Fruit fly (Drosophila melanogaster) whole organism, wandering third instar larva: ENCODE results near the gene unc80.
A peak's percentile ranks its signal among the peaks of the same experiment; 100 is the strongest.

Experiments
- Abd-B ChIP-seq: fragments of >200 bp; optimal IDR thresholded peaks from 2 replicates; lab custom pipeline; 2017; ENCODE audit warnings: missing biosample characterization, missing genetic modification characterization
- CG32264 ChIP-seq: fragments of 200-800 bp; sonication (Bioruptor generic); optimal IDR thresholded peaks from 2 replicates; lab custom pipeline; 2016; ENCODE audit warnings: missing biosample characterization, missing genetic modification characterization
- CG9705 ChIP-seq: fragments of 200-800 bp; sonication (Bioruptor generic); optimal IDR thresholded peaks from 2 replicates; lab custom pipeline; 2018; ENCODE audit warnings: missing biosample characterization, mild to moderate bottlenecking, missing genetic modification characterization
- CrebA ChIP-seq: fragments of 200-800 bp; sonication (Bioruptor generic); optimal IDR thresholded peaks from 2 replicates; lab custom pipeline; 2016; ENCODE audit warnings: missing biosample characterization, mild to moderate bottlenecking, missing genetic modification characterization, borderline replicate concordance
- Dfd ChIP-seq: fragments of >200 bp; optimal IDR thresholded peaks from 2 replicates; lab custom pipeline; 2017; ENCODE audit warnings: missing biosample characterization, missing genetic modification characterization
- Dif ChIP-seq: fragments of 200-275, 200-300 bp; sonication (Bioruptor generic); optimal IDR thresholded peaks from 2 replicates; lab custom pipeline; 2018; ENCODE audit warnings: missing biosample characterization, missing genetic modification characterization; ENCODE audit not compliant: partially characterized antibody
- GATAd ChIP-seq: sonication (Bioruptor generic); optimal IDR thresholded peaks from 2 replicates; lab custom pipeline; 2016; ENCODE audit warnings: missing biosample characterization, missing genetic modification characterization
- HLH106 ChIP-seq: fragments of 200-800 bp; optimal IDR thresholded peaks from 3 replicates; lab custom pipeline; 2019; ENCODE audit warnings: missing biosample characterization, mild to moderate bottlenecking, missing genetic modification characterization, moderate library complexity
- Hr78 ChIP-seq: fragments of >200 bp; optimal IDR thresholded peaks from 2 replicates; lab custom pipeline; 2017; ENCODE audit warnings: missing biosample characterization, missing genetic modification characterization
- Hr83 ChIP-seq: fragments of 200-300 bp; sonication (Bioruptor generic); optimal IDR thresholded peaks from 2 replicates; lab custom pipeline; 2016; ENCODE audit warnings: missing biosample characterization, mild to moderate bottlenecking, missing genetic modification characterization, moderate library complexity; ENCODE audit not compliant: poor library complexity, severe bottlenecking
- Jra ChIP-seq: sonication (Bioruptor generic); optimal IDR thresholded peaks from 2 replicates; lab custom pipeline; 2016; ENCODE audit warnings: missing biosample characterization, missing genetic modification characterization
- Myc ChIP-seq: fragments of >200 bp; optimal IDR thresholded peaks from 2 replicates; lab custom pipeline; 2017
- N ChIP-seq: fragments of >200 bp; optimal IDR thresholded peaks from 2 replicates; lab custom pipeline; 2018; ENCODE audit warnings: missing biosample characterization, missing external identifiers, missing genetic modification characterization
- OdsH ChIP-seq: fragments of 200-800 bp; sonication (Bioruptor generic); optimal IDR thresholded peaks from 2 replicates; lab custom pipeline; 2016; ENCODE audit warnings: missing biosample characterization, mild to moderate bottlenecking, missing genetic modification characterization
- Rel ChIP-seq, 2 experiments: fragments of 200-800 bp; sonication (Bioruptor generic) in 1 of 2; optimal IDR thresholded peaks; 2 replicates in 1 of 2; 3 replicates in 1 of 2; lab custom pipeline; 2016 to 2019; ENCODE audit warnings: mild to moderate bottlenecking in 2 of 2, missing biosample characterization in 2 of 2, missing genetic modification characterization in 2 of 2, moderate library complexity in 1 of 2
- Sp1 ChIP-seq: fragments of 200-800 bp; sonication (Bioruptor generic); optimal IDR thresholded peaks from 3 replicates; lab custom pipeline; 2019; ENCODE audit warnings: missing biosample characterization, mild to moderate bottlenecking, missing genetic modification characterization, moderate library complexity
- Vsx2 ChIP-seq: fragments of 200-300, 225-300 bp; sonication (Bioruptor generic); optimal IDR thresholded peaks from 2 replicates; lab custom pipeline; 2018; ENCODE audit warnings: missing biosample characterization, missing genetic modification characterization; ENCODE audit not compliant: partially characterized antibody
- br ChIP-seq: fragments of 200-800 bp; sonication (Bioruptor generic); optimal IDR thresholded peaks from 2 replicates; lab custom pipeline; 2016; ENCODE audit warnings: missing biosample characterization, missing genetic modification characterization
- brk ChIP-seq: fragments of 200-800 bp; sonication (Bioruptor generic); optimal IDR thresholded peaks from 2 replicates; lab custom pipeline; 2016; ENCODE audit warnings: missing biosample characterization, mild to moderate bottlenecking, missing genetic modification characterization
- dmrt93B ChIP-seq: fragments of 200-800 bp; sonication (Bioruptor generic); optimal IDR thresholded peaks from 2 replicates; lab custom pipeline; 2018; ENCODE audit warnings: missing biosample characterization, mild to moderate bottlenecking, missing genetic modification characterization
- dsf ChIP-seq: sonication (Bioruptor generic); optimal IDR thresholded peaks from 2 replicates; lab custom pipeline; 2016; ENCODE audit warnings: missing biosample characterization, missing genetic modification characterization, borderline replicate concordance
- ey ChIP-seq: fragments of 200-800 bp; sonication (Bioruptor generic); optimal IDR thresholded peaks from 2 replicates; lab custom pipeline; 2016; ENCODE audit warnings: missing biosample characterization, missing genetic modification characterization
- fru ChIP-seq: fragments of 200-800 bp; sonication (Bioruptor generic); optimal IDR thresholded peaks from 3 replicates; lab custom pipeline; 2016; ENCODE audit warnings: missing biosample characterization, mild to moderate bottlenecking, missing genetic modification characterization
- h ChIP-seq: fragments of 200-800 bp; sonication (Bioruptor generic); optimal IDR thresholded peaks from 3 replicates; lab custom pipeline; 2016; ENCODE audit warnings: missing biosample characterization, mild to moderate bottlenecking, missing genetic modification characterization
- jim ChIP-seq: fragments of 175-275, 200-325 bp; sonication (Bioruptor generic); optimal IDR thresholded peaks from 2 replicates; lab custom pipeline; 2016; ENCODE audit warnings: missing biosample characterization, mild to moderate bottlenecking, missing genetic modification characterization
- lola ChIP-seq: fragments of >200 bp; optimal IDR thresholded peaks from 2 replicates; lab custom pipeline; 2017; ENCODE audit warnings: missing biosample characterization, missing genetic modification characterization
- psq ChIP-seq: fragments of 200-800 bp; sonication (Bioruptor generic); optimal IDR thresholded peaks from 3 replicates; lab custom pipeline; 2017; ENCODE audit warnings: missing biosample characterization, mild to moderate bottlenecking, missing genetic modification characterization, moderate library complexity
- sage ChIP-seq: fragments of 200-800 bp; sonication (Bioruptor generic); optimal IDR thresholded peaks from 2 replicates; lab custom pipeline; 2016; ENCODE audit warnings: missing biosample characterization, mild to moderate bottlenecking, missing genetic modification characterization
- tai ChIP-seq: sonication (Bioruptor generic); optimal IDR thresholded peaks from 2 replicates; lab custom pipeline; 2016; ENCODE audit warnings: missing biosample characterization, missing genetic modification characterization
- usp ChIP-seq: fragments of >200 bp; optimal IDR thresholded peaks from 2 replicates; lab custom pipeline; 2017; ENCODE audit warnings: missing biosample characterization, missing genetic modification characterization
- woc ChIP-seq: sonication (Bioruptor generic); optimal IDR thresholded peaks from 2 replicates; lab custom pipeline; 2016; ENCODE audit warnings: missing biosample characterization, mild to moderate bottlenecking, missing genetic modification characterization

Gene unc80

dm6 chr3R:27685539-27686012 is 23.3 kb downstream of the unc80 start, which contains the start of gene CG12880 (continued):
- no peak for TF ChIP-seq brk (GFP tag; lab: Kevin White, UChicago)

dm6 chr3R:27688034-27688433 is 25.8 kb downstream of the unc80 start, which contains the start of gene CG31055:
TSS of gene CG31055 (minus strand) at chr3R:27688134.
- no peak for TF ChIP-seq GATAd (GFP tag; lab: Kevin White, UChicago)
- no peak for TF ChIP-seq CrebA
- TF ChIP-seq dmrt93B (GFP tag; lab: Kevin White, UChicago) = no peak
- no peak for TF ChIP-seq Dif (GFP tag; lab: Kevin White, UChicago)
- TF ChIP-seq CG32264 = no peak
- TF ChIP-seq N = no peak
- no peak for TF ChIP-seq Sp1 (GFP tag; lab: Kevin White, UChicago)
- no peak for TF ChIP-seq lola (GFP tag; lab: Kevin White, UChicago)
- no peak for TF ChIP-seq brk (GFP tag; lab: Kevin White, UChicago)
- no peak for TF ChIP-seq Jra (GFP tag; lab: Kevin White, UChicago)
- no peak for TF ChIP-seq usp (GFP tag; lab: Kevin White, UChicago)
- no peak for TF ChIP-seq HLH106 (tag; lab: Kevin White, UChicago)
- no peak for TF ChIP-seq fru (GFP tag; lab: Kevin White, UChicago)
- no peak for TF ChIP-seq Rel (GFP tag; optimal IDR thresholded peaks at IDR 0.05; lab: Kevin White, UChicago)
- no peak for TF ChIP-seq Rel (tag; optimal IDR thresholded peaks at IDR 0.05; lab: Kevin White, UChicago)
- TF ChIP-seq br (GFP tag; lab: Kevin White, UChicago) = no peak

- TF ChIP-seq GATAd (GFP tag; lab: Kevin White, UChicago) (no peak), HLH106 (tag; lab: Kevin White, UChicago) (no peak), fru (GFP tag; lab: Kevin White, UChicago) (peak; percentile 58), psq (GFP tag; lab: Kevin White, UChicago) (peak; percentile 60)
Measured at dm6 chr3R:27692645-27693307, 30.5 kb downstream of the unc80 start.

dm6 chr3R:27694018-27694417 is 31.8 kb downstream of the unc80 start, which contains the start of gene CG43319:
TSS of gene CG43319 (plus strand) at chr3R:27694318.
- no peak for TF ChIP-seq CG32264
- TF ChIP-seq sage (GFP tag; lab: Kevin White, UChicago) = no peak
- TF ChIP-seq woc = no peak

DNA sequence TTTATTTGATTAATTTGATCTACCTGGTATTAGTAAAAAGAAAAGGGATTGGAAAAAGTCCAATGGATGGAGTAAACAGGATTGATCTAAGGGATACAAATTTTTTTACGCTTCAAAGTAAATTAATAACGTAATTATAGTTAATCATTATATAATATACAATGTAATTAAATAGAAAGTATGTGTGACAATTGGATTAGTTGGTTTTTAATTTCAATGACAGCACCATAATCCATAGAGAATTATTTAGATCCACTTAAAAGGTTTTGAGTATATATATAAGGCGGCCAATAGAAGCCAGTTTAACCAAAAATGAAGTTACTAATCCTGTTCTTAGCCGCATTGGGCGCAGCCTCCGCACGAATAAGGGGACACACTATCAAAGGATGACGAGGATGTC is 32.3 kb downstream of the unc80 start, which contains the start of gene Acp98AB:
Gene Acp98AB, plus strand, starts transcription at position 301 of the 400 bp plus-strand sequence.
- no peak for TF ChIP-seq Jra (GFP tag; lab: Kevin White, UChicago)
- TF ChIP-seq Myc (lab: Kevin White, UChicago) = no peak
- no peak for TF ChIP-seq dsf (GFP tag; lab: Kevin White, UChicago)
- TF ChIP-seq Abd-B (GFP tag; lab: Kevin White, UChicago) = no peak
- no peak for TF ChIP-seq dmrt93B (GFP tag; lab: Kevin White, UChicago)
- no peak for TF ChIP-seq lola (GFP tag; lab: Kevin White, UChicago)
- no peak for TF ChIP-seq Vsx2 (GFP tag; lab: Kevin White, UChicago)
- TF ChIP-seq HLH106 (tag; lab: Kevin White, UChicago) = no peak
- no peak for TF ChIP-seq Dfd (GFP tag; lab: Kevin White, UChicago)
- no peak for TF ChIP-seq CG9705 (GFP tag; lab: Kevin White, UChicago)
- TF ChIP-seq woc = no peak
- TF ChIP-seq usp (GFP tag; lab: Kevin White, UChicago) = no peak
- TF ChIP-seq CG32264 = no peak
- TF ChIP-seq Hr78 (GFP tag; lab: Kevin White, UChicago) = no peak
- no peak for TF ChIP-seq Sp1 (GFP tag; lab: Kevin White, UChicago)
- TF ChIP-seq jim (GFP tag; lab: Kevin White, UChicago) = no peak
- TF ChIP-seq Hr83 (GFP tag; lab: Kevin White, UChicago) = no peak
- TF ChIP-seq CrebA = no peak
- TF ChIP-seq GATAd (GFP tag; lab: Kevin White, UChicago) = no peak

DNA sequence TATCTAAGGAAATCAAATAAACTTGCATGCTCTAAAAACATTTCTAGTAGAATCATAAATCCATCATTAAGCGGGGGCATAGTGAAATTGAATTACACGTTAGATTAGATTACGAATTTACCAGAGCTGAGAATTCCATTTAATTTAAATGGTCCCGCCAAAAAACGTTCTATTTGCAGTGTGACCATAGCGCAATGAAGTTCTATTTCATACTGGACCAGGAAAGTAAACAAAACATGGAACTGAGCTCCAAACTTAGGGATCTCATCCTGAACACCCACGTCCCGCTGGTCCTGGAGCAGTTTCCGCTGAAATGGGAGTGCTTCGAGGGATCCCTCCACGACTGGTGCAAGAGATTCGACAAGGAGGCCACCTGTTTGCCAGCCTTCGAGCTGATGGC is 32.8 kb downstream of the unc80 start, which contains the start of gene HSPBAP1:
Gene HSPBAP1, plus strand, starts transcription at position 217 of the 400 bp plus-strand sequence.
- no peak for TF ChIP-seq Myc (lab: Kevin White, UChicago)
- no peak for TF ChIP-seq usp (GFP tag; lab: Kevin White, UChicago)
- TF ChIP-seq Sp1 (GFP tag; lab: Kevin White, UChicago) = no peak
- TF ChIP-seq br (GFP tag; lab: Kevin White, UChicago) = no peak
- no peak for TF ChIP-seq tai (GFP tag; lab: Kevin White, UChicago)
- TF ChIP-seq CG32264 = no peak
- no peak for TF ChIP-seq OdsH (GFP tag; lab: Kevin White, UChicago)
- no peak for TF ChIP-seq sage (GFP tag; lab: Kevin White, UChicago)
- TF ChIP-seq ey = no peak
- TF ChIP-seq Abd-B (GFP tag; lab: Kevin White, UChicago) = no peak
- no peak for TF ChIP-seq h (GFP tag; lab: Kevin White, UChicago)
- no peak for TF ChIP-seq Hr83 (GFP tag; lab: Kevin White, UChicago)
- no peak for TF ChIP-seq psq (GFP tag; lab: Kevin White, UChicago)
- no peak for TF ChIP-seq Hr78 (GFP tag; lab: Kevin White, UChicago)
- TF ChIP-seq HLH106 (tag; lab: Kevin White, UChicago) = no peak
- TF ChIP-seq CG9705 (GFP tag; lab: Kevin White, UChicago) = no peak
